Worm (Caenorhabditis elegans): ENCODE results near the gene cyp-13A3.

DNA sequence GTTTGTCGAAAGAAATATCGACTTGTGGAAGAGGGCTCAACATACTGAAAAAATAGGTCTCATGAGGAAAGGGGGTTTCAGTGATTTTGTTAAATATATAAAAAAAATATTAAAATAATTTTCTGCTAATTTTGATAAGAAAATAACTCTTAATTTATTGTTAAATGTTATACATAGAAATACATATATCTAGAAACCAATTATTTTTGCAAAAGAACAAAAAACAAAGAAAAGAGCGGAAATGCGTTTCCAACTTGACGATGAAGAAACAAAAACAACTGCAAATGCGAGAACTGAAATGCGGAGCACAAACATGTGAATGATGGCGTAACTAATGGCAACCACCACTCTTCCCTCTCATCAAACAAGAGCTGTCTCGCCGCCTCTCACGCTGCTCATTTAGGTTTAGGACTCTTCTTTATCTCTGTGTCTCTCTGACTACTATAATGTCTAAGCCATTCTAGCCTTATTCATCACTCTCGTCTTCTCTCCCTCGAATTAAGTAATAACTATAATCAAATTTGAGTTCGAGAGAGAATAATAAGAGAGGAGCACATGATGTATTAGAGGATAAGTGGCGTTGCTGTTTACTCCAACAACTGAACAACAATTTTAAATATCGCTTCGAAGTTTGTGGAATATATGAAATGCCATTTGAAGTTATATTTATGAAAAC is 45.3 kb upstream of the cyp-13A3 start, which contains the start of gene arrd-4:
- TF ChIP-seq alr-1 (tag; optimal IDR thresholded peaks at IDR 0.05) (no peak), ama-1 (optimal IDR thresholded peaks at IDR 0.05) (no peak), ztf-4 (tag; optimal IDR thresholded peaks at IDR 0.05) (no peak), lin-39 (tag; optimal IDR thresholded peaks at IDR 0.05) (no peak), sma-3 (GFP tag; optimal IDR thresholded peaks at IDR 0.05) (no peak), nhr-12 (tag; optimal IDR thresholded peaks at IDR 0.05) (no peak), snpc-4 (tag; optimal IDR thresholded peaks at IDR 0.05) (no peak), nhr-11 (tag; optimal IDR thresholded peaks at IDR 0.05) (no peak), nhr-237 (tag; optimal IDR thresholded peaks at IDR 0.05) (no peak), dmd-4 (tag; optimal IDR thresholded peaks at IDR 0.05) (no peak), lin-11 (tag; optimal IDR thresholded peaks at IDR 0.05) (peak; percentile 6), lsy-2 (tag; optimal IDR thresholded peaks at IDR 0.05) (no peak), zag-1 (tag; optimal IDR thresholded peaks at IDR 0.05) (no peak)

Data from whole organism, L2 larva.